Worm (Caenorhabditis elegans): ENCODE measurements around the gene Y45F10D.14.

DNA sequence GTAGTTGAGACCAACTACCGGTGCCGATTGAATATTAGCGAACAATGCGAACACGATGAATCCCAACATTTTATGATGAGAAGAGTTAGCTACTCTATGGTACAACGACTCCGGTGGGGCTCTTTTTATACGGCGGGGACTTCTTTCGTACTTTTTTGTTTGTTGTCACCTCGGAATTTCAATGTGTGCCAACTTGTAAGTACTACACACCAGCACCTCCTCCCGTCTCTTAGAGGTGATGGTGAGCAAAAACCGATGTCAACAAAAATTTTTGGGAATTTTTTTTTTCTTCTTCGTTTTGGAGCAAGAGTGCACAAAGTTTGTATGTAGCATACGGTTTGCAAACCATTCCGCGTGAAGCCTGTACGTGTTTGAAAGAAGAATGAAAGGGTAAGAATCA, 33.0 kb downstream of the Y45F10D.14 start, which contains the start of gene Y45F10D.2:
- no peak for TF ChIP-seq F13H6.1 (tag; optimal IDR thresholded peaks at IDR 0.05)
- TF ChIP-seq elt-1 (tag; optimal IDR thresholded peaks at IDR 0.05): no peak
- no peak for TF ChIP-seq dmd-4 (tag; optimal IDR thresholded peaks at IDR 0.05)
- TF ChIP-seq ZK546.5 (tag; optimal IDR thresholded peaks at IDR 0.05): no peak
- no peak for TF ChIP-seq nhr-11 (tag; optimal IDR thresholded peaks at IDR 0.05)
- TF ChIP-seq nhr-6 (tag; optimal IDR thresholded peaks at IDR 0.05): no peak

Measured in whole organism, L2 larva.